Fruit fly (Drosophila melanogaster): ENCODE data around the gene CG42512.

CG42512 gene

DNA sequence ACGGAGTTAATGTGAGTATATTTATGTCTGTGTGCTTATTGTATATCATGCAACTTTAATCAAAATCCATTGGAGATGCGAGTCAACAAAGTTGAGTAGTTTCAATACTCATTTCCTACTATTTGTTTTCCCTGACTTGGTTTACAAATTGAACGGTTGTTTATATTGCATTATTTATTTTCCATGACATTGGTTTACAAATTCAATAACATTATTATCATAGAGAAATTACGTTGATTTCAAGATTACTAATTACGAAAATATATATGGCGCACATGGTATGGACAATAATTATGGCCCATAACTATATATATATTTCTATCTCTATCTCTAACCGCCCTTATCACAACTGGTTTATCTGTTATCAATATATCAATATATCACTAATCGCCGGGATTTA, 9.5 kb downstream of the CG42512 start:
- TF ChIP-seq Clk (GFP tag; optimal IDR thresholded peaks at IDR 0.05) (no peak), ovo (GFP tag; optimal IDR thresholded peaks at IDR 0.05) (no peak), CG11617 (GFP tag; optimal IDR thresholded peaks at IDR 0.05) (no peak), tj (GFP tag; optimal IDR thresholded peaks at IDR 0.05) (no peak), Hr96 (GFP tag; optimal IDR thresholded peaks at IDR 0.05) (no peak), CG7101 (tag; optimal IDR thresholded peaks at IDR 0.05) (no peak), CG7045 (GFP tag; optimal IDR thresholded peaks at IDR 0.05) (no peak), cnc (optimal IDR thresholded peaks at IDR 0.05) (no peak), bab1 (GFP tag; optimal IDR thresholded peaks at IDR 0.05) (no peak), toe (GFP tag; optimal IDR thresholded peaks at IDR 0.05) (no peak), CG1620 (GFP tag; optimal IDR thresholded peaks at IDR 0.05) (no peak), kay (GFP tag; ENCODE audit: borderline replicate concordance) (no peak)

DNA sequence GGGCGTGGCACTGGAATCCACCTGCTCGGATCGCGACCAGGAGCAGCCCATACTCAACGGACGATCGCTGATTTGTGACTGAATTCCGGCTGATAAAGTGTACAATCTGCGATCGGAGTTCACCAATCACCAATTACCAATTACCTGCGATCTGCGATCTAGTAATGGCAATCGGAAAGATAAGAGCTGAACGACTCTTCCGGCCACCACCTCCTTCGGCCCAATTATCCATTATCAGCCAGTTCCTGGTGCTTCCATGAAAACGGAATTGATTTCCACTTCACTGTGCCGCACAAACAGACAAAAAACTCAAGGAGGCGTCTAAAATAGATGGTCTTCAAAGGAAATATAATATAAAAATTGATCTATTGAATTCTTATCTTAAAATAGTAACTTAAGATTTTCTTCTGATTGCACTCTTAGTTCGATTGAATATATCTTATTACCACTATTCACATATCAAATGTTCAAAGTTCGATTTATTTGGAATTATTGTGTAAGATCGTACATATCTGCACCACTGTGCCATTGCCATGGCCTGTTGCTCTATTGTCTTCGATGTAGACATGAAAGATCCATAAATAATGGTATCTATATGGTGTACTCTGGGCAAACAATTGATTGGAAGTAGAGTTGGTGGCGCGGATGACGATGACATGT, 13.4 kb downstream of the CG42512 start, which contains the start of gene CG15865:
TSS of gene CG15865 (minus strand) at position 51 of the 660 bp plus-strand sequence.
- TF ChIP-seq Hr96 (GFP tag; optimal IDR thresholded peaks at IDR 0.05) = peak; percentile 3
- TF ChIP-seq CG1620 (GFP tag; optimal IDR thresholded peaks at IDR 0.05) = no peak
- no peak for TF ChIP-seq CG7045 (GFP tag; optimal IDR thresholded peaks at IDR 0.05)

DNA sequence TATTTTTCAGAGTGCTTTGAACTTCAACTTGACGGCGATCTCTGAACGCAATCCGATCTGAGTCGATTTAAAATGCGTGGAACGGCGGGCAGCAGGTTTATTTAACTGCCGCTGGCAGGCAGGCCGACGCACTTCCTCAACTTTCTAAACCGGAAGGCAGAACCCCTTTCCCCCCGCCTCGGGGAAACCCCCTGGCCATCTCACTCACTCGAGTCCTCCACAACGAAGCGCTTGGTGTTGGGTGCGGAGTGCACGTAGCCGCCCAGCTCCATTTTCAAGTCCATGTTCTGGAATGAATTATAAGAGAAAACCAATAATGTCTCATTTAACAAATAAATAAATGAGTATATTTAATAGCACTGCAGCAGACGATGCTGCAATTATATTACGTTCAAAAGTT, 18.7 kb downstream of the CG42512 start:
- no peak for TF ChIP-seq pad (GFP tag; optimal IDR thresholded peaks at IDR 0.05)
- no peak for TF ChIP-seq ovo (GFP tag; optimal IDR thresholded peaks at IDR 0.05)
- no peak for TF ChIP-seq kay (GFP tag; ENCODE audit: borderline replicate concordance)

DNA sequence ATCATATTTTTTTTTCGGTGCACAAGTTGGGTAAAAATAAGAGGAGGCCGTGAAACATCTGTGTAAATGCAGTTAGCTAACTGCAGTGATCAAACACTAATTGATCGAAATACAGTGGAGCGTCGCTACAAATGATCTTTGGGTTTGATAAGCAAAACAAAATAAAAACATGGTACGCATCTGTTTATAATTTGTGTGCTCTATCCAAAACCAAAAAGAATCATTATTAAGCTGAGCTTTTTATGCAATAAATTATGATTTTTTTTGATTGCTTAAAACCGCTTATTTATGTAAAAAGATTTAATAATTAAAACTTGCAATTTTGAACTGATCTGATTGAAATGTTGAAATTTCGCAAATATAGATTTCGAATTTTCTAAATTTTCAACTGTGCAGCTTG, 19.1 kb downstream of the CG42512 start:
- TF ChIP-seq CG14711 (tag; optimal IDR thresholded peaks at IDR 0.05) = no peak
- no peak for TF ChIP-seq CG12768 (GFP tag; optimal IDR thresholded peaks at IDR 0.05)
- TF ChIP-seq kay (GFP tag; ENCODE audit: borderline replicate concordance) = peak; percentile 28
- no peak for TF ChIP-seq CG33017 (tag; optimal IDR thresholded peaks at IDR 0.05)
- no peak for TF ChIP-seq CG1620 (GFP tag; optimal IDR thresholded peaks at IDR 0.05)

DNA sequence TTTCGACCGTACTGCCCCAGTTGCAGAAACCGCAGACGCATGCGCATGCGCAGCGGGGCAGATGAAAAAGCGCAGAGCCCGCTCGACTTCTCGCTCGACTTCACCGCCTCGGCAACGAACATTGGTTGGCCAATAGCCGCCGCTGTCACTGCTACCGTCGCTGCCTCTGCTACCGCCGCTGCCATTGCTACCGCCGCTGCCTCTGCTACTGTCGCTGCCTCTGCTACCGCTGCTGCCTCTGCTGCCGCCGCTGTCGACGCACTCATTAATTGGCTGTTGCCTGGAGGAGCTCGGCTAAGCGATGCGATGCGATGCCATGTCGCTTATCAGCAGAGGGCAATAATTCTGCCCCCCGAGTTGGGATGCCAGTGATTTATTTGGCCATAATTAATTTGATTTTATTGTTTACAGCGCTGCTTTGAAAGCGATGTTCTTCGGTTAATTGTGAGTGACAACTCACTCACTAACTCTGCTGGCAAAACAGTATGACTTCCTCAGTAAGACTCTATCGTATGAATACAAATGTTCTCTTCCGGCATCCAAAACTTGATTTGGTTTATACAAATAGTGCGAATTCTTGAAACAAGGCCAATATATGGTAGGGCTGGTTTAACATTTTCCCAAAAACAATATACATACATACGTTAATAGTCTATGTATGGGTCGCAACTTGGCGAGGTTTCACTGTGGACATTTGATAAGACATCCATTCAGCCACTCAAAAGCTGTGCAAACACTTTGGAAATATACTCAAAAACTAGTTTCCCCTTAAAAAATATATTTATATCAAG, 19.7 kb downstream of the CG42512 start:
- no peak for TF ChIP-seq tj (GFP tag; optimal IDR thresholded peaks at IDR 0.05)
- peak; percentile 39 for TF ChIP-seq CG14711 (tag; optimal IDR thresholded peaks at IDR 0.05)
- peak; percentile 9 for TF ChIP-seq pad (GFP tag; optimal IDR thresholded peaks at IDR 0.05)

DNA sequence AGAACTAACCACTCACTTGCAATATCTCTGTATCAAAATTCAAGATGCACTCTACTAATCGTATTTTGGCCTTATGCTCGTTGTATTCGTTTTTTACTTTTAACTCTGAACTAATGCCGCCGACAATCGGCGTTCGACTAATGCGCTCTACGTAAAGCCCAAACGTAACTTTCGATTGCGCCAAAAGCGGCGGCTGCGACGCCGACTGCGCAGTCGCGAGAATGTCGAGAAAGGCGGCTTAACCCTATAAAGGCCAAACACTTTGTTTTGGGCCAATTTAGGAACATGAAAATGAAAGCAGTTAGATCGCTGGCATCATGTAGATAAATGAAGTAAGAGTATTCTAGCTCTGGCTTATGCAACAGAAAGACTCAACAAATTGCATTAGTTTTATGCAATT, 21.7 kb downstream of the CG42512 start:
- TF ChIP-seq CG7045 (GFP tag; optimal IDR thresholded peaks at IDR 0.05) = no peak

DNA sequence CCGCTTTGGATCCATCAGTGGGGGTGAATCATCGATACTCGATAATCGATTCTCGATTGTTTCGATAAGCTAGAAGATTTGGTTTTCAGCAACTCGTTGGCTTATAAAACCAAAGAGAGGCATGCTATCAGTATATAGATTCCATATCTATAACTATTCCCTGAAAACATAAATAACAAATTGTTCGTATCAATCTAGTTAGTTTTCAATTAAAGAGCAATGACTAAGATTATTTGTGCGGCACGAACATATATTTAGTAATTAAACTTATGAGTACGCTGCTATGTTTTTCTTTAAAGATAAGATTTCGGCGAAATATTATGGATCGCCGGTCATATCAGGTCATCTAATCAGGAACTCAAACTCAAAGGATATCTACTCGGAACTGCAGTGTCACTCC, 23.4 kb downstream of the CG42512 start:
- TF ChIP-seq Crg-1 (GFP tag; optimal IDR thresholded peaks at IDR 0.05) = no peak
- TF ChIP-seq Clk (GFP tag; optimal IDR thresholded peaks at IDR 0.05) = no peak
- TF ChIP-seq Hr96 (GFP tag; optimal IDR thresholded peaks at IDR 0.05) = no peak
- TF ChIP-seq CG5204 (GFP tag; optimal IDR thresholded peaks at IDR 0.05) = no peak
- TF ChIP-seq ovo (GFP tag; optimal IDR thresholded peaks at IDR 0.05) = no peak
- TF ChIP-seq tj (GFP tag; optimal IDR thresholded peaks at IDR 0.05) = no peak
- no peak for TF ChIP-seq bab1 (GFP tag; optimal IDR thresholded peaks at IDR 0.05)
- no peak for TF ChIP-seq CG1620 (GFP tag; optimal IDR thresholded peaks at IDR 0.05)

DNA sequence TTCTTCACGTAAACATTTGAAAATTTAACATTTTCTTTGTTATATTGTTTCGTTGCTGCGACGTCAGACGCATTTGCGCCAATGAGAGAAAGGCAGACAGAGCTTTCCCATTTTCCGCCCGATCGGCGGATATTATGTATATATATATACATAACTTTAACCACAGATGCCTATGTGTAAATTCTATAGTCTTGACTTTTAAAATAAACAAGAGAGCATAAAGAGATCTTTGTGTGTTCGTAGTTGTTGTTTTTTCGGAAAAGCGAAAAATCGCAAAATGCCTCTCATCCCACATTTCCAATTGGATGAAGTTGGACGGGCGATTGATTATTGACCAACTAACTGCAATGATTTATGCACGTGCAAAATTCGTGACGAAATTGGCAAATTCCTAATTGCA, 25.5 kb downstream of the CG42512 start, which contains the start of gene CG13012:
TSS of gene CG13012 (minus strand) at position 101 of the 400 bp plus-strand sequence.
- TF ChIP-seq CG1620 (GFP tag; optimal IDR thresholded peaks at IDR 0.05) (no peak), CG33017 (tag; optimal IDR thresholded peaks at IDR 0.05) (no peak), Hr96 (GFP tag; optimal IDR thresholded peaks at IDR 0.05) (no peak), pad (GFP tag; optimal IDR thresholded peaks at IDR 0.05) (no peak), CG14711 (tag; optimal IDR thresholded peaks at IDR 0.05) (no peak), Clk (GFP tag; optimal IDR thresholded peaks at IDR 0.05) (no peak), CG5204 (GFP tag; optimal IDR thresholded peaks at IDR 0.05) (no peak), CG11617 (GFP tag; optimal IDR thresholded peaks at IDR 0.05) (no peak), ovo (GFP tag; optimal IDR thresholded peaks at IDR 0.05) (no peak), CG7045 (GFP tag; optimal IDR thresholded peaks at IDR 0.05) (no peak), tj (GFP tag; optimal IDR thresholded peaks at IDR 0.05) (no peak), Crg-1 (GFP tag; optimal IDR thresholded peaks at IDR 0.05) (no peak), CG12768 (GFP tag; optimal IDR thresholded peaks at IDR 0.05) (no peak), cnc (optimal IDR thresholded peaks at IDR 0.05) (no peak), cic (GFP tag; optimal IDR thresholded peaks at IDR 0.05) (no peak), kay (GFP tag; ENCODE audit: borderline replicate concordance) (no peak), Mnt (GFP tag; optimal IDR thresholded peaks at IDR 0.05) (no peak), CG7101 (tag; optimal IDR thresholded peaks at IDR 0.05) (no peak), toe (GFP tag; optimal IDR thresholded peaks at IDR 0.05) (no peak)

Measured in whole organism, adult.